Worm (Caenorhabditis elegans): Measurements from ENCODE around the gene fbxa-89.

The fbxa-89 gene

DNA sequence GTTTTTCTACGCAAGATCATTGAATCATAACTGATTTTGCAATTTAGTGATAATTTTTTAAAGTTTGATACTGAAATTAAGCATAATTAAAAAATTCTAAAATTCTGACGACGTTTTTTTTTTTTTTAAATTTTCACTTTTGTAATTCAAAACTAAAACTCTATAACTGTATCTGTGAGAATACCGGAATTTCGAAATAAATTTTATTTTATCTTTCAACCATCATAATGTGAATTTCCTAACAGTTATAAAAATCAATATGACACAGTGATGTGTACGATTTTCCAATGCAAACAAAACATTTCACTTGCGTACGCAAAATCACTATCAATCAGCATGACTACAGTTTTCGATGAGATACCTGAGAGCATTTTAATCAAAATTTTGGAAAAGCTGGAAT, at the start of gene fbxa-89, which contains the start of gene grl-15:
Gene fbxa-89, plus strand, starts transcription at position 271 of the 400 bp plus-strand sequence.
Gene grl-15, minus strand, starts transcription at position 101 of the 400 bp plus-strand sequence.
- TF ChIP-seq rnt-1 (tag; optimal IDR thresholded peaks at IDR 0.05) (no peak), lir-3 (tag; optimal IDR thresholded peaks at IDR 0.05; ENCODE audit: poor library complexity) (no peak), dsc-1 (tag; optimal IDR thresholded peaks at IDR 0.05) (no peak), hpl-2 (GFP tag; optimal IDR thresholded peaks at IDR 0.05) (no peak), C34B4.2 (tag; optimal IDR thresholded peaks at IDR 0.05) (no peak), nhr-237 (tag; optimal IDR thresholded peaks at IDR 0.05) (no peak), aly-2 (tag; optimal IDR thresholded peaks at IDR 0.05) (no peak), ceh-82 (tag; optimal IDR thresholded peaks at IDR 0.05) (no peak), irx-1 (tag; optimal IDR thresholded peaks at IDR 0.05) (no peak), unc-130 (tag; optimal IDR thresholded peaks at IDR 0.05) (no peak), alr-1 (tag; optimal IDR thresholded peaks at IDR 0.05; ENCODE audit: borderline replicate concordance) (no peak)

DNA sequence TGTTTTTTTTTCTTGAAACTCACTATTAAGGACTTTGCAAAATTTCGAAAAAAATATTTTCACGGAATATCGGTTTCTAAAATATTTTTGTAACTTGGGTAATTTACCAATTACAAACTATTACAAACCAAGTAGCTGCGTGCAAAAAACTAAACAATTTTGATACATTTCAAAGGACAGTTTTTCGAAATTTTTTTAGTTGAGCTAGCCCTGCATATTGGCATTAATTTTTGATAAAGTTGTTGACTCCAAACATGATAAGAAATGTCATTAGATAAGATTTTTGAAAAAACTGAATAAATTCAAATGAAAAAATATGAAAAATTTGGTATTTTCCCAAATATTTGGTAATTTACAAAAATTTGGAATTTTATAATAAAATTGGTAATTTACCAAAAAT, 47.7 kb upstream of the fbxa-89 start:
- TF ChIP-seq efl-1 (optimal IDR thresholded peaks at IDR 0.05) (no peak), efl-1 (GFP tag; optimal IDR thresholded peaks at IDR 0.05 in 1 of 2) (peak in 1 of 2 experiments; percentile 62), elt-2 (tag; optimal IDR thresholded peaks at IDR 0.05) (peak; percentile 3), mep-1 (tag; optimal IDR thresholded peaks at IDR 0.05) (no peak)

DNA sequence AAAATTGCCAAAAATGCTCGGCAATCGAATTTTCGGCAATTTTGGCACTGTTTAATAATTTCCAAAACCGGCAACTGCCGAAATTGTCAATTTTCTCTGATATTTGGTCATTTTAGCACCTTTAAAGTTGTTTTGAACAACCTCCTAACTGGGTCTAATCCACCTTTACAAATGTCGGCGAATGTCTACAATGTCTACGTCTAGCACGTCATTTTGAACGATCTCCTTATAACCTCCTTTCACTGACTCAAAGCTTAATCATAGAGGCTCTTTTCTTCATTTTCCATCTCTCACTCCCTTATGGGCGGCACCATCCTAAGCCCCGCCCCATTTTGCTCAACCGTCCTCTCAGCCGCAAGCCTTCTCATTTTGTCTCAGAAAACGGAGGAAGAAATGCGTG, 41.8 kb upstream of the fbxa-89 start, which contains the start of gene Y75B8A.44:
Gene Y75B8A.44, plus strand, starts transcription at position 301 of the 400 bp plus-strand sequence.
- TF ChIP-seq nhr-237 (tag; optimal IDR thresholded peaks at IDR 0.05) (no peak), hpl-2 (GFP tag; optimal IDR thresholded peaks at IDR 0.05) (no peak), lin-15B (tag; optimal IDR thresholded peaks at IDR 0.05) (no peak), ets-5 (GFP tag; IDR thresholded peaks at IDR 0.05) (no peak), jun-1 (tag; optimal IDR thresholded peaks at IDR 0.05) (no peak), hlh-4 (tag; optimal IDR thresholded peaks at IDR 0.05) (no peak), fos-1 (tag; optimal IDR thresholded peaks at IDR 0.05) (no peak), snpc-4 (tag; optimal IDR thresholded peaks at IDR 0.05) (no peak)

DNA sequence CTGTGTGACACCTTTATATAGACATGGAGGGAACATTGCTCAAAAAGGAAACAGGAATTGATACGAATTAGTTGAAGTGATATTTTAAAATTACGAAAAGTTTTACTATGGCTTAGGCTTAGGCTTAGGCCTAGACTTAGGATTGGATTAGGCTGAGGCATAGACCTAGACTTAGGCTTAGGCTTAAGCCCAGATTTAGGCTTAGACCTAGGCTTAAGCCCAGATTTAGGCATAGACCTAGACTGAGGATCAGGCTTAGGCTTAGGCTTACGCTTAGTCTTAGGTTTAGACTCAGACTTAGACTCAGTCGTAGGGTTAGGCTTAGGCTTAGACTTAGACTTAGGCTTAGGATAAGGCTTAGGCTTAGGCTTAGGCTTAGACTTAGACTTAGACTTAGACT, 40.0 kb upstream of the fbxa-89 start:
- TF ChIP-seq sup-37 (GFP tag; optimal IDR thresholded peaks at IDR 0.05): no peak
- TF ChIP-seq nhr-71 (tag; optimal IDR thresholded peaks at IDR 0.05): no peak
- no peak for TF ChIP-seq grh-1 (GFP tag; IDR thresholded peaks at IDR 0.05)
- no peak for TF ChIP-seq unc-98 (GFP tag; IDR thresholded peaks at IDR 0.05)
- TF ChIP-seq swsn-7 (tag; optimal IDR thresholded peaks at IDR 0.05): no peak
- no peak for TF ChIP-seq efl-1 (optimal IDR thresholded peaks at IDR 0.05)
- no peak for TF ChIP-seq efl-1 (GFP tag; optimal IDR thresholded peaks at IDR 0.05 in 1 of 2)
- TF ChIP-seq snpc-4 (tag; optimal IDR thresholded peaks at IDR 0.05): no peak

DNA sequence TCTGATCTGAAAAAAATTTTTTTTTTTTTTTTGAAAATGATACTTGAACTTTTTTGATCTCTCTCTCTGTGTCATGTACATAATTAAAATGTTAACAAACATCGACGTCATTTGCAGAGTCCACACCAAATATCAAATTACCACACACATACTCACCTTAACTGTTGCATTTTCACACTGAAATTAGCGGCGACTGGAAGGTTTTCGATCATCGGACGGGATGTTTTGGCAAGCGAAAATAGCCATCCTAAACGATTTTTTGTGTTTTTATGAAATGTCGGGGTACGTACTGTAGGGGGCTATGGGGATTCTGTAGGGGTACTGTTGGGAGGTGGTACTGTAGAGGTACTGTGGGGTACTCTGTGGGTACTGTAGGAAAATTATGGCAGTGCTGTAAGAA, 37.8 kb upstream of the fbxa-89 start:
- TF ChIP-seq unc-30 (tag; optimal IDR thresholded peaks at IDR 0.05) (no peak), F16B12.6 (tag; optimal IDR thresholded peaks at IDR 0.05) (no peak), efl-1 (optimal IDR thresholded peaks at IDR 0.05) (no peak), efl-1 (GFP tag; optimal IDR thresholded peaks at IDR 0.05 in 1 of 2) (peak in 1 of 2 experiments; percentile 92)

DNA sequence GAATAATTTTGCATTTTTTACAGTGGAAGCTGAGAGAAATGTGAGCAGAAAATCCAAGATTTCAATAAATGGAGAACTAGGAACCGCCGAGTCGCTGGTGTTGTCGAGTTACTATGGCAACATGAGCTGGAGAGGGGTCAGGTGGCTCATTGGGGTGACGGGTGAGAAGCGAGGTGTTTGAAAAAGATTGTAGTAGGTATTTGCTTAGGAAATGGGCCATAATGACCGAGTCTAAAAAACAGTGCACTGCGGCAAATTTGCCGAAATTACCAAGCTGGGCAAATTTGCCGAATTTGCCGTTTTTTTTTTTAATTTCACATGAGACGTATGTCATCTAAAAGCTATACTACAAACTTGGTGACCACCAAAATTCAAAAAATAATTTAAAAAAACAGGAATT, 33.5 kb upstream of the fbxa-89 start, which contains the start of gene osm-12:
Gene osm-12, minus strand, starts transcription at position 101 of the 400 bp plus-strand sequence.
- peak; percentile 3 for TF ChIP-seq fkh-8 (tag; optimal IDR thresholded peaks at IDR 0.05)
- TF ChIP-seq tlp-1 (tag; optimal IDR thresholded peaks at IDR 0.05): no peak

- no peak for TF ChIP-seq fkh-4 (tag; optimal IDR thresholded peaks at IDR 0.05; ENCODE audit: borderline replicate concordance)
- TF ChIP-seq C34B4.2 (tag; optimal IDR thresholded peaks at IDR 0.05): no peak
- TF ChIP-seq unc-62 (GFP tag; optimal IDR thresholded peaks at IDR 0.05): no peak
- TF ChIP-seq isw-1 (GFP tag; IDR thresholded peaks at IDR 0.05): no peak
Observed at ce11 chrIII:12205271-12205670, 30.7 kb upstream of the fbxa-89 start.

Measured in whole organism, L1 larva.